Fruit fly (Drosophila melanogaster) whole organism, wandering third instar larva: ENCODE data around the gene ara.
A peak's percentile ranks its signal among the peaks of the same experiment; 100 is the strongest.

ENCODE experiments used
- Abd-B ChIP-seq: fragments of >200 bp; optimal IDR thresholded peaks from 2 replicates; lab custom pipeline; 2017; ENCODE audit warnings: missing biosample characterization, missing genetic modification characterization
- CG32264 ChIP-seq: fragments of 200-800 bp; sonication (Bioruptor generic); optimal IDR thresholded peaks from 2 replicates; lab custom pipeline; 2016; ENCODE audit warnings: missing biosample characterization, missing genetic modification characterization
- CG9705 ChIP-seq: fragments of 200-800 bp; sonication (Bioruptor generic); optimal IDR thresholded peaks from 2 replicates; lab custom pipeline; 2018; ENCODE audit warnings: missing biosample characterization, mild to moderate bottlenecking, missing genetic modification characterization
- CrebA ChIP-seq: fragments of 200-800 bp; sonication (Bioruptor generic); optimal IDR thresholded peaks from 2 replicates; lab custom pipeline; 2016; ENCODE audit warnings: missing biosample characterization, mild to moderate bottlenecking, missing genetic modification characterization, borderline replicate concordance
- Dfd ChIP-seq: fragments of >200 bp; optimal IDR thresholded peaks from 2 replicates; lab custom pipeline; 2017; ENCODE audit warnings: missing biosample characterization, missing genetic modification characterization
- Dif ChIP-seq: fragments of 200-275, 200-300 bp; sonication (Bioruptor generic); optimal IDR thresholded peaks from 2 replicates; lab custom pipeline; 2018; ENCODE audit warnings: missing biosample characterization, missing genetic modification characterization; ENCODE audit not compliant: partially characterized antibody
- GATAd ChIP-seq: sonication (Bioruptor generic); optimal IDR thresholded peaks from 2 replicates; lab custom pipeline; 2016; ENCODE audit warnings: missing biosample characterization, missing genetic modification characterization
- HLH106 ChIP-seq: fragments of 200-800 bp; optimal IDR thresholded peaks from 3 replicates; lab custom pipeline; 2019; ENCODE audit warnings: missing biosample characterization, mild to moderate bottlenecking, missing genetic modification characterization, moderate library complexity
- Hnf4 ChIP-seq: fragments of 200-800 bp; sonication (Bioruptor generic); optimal IDR thresholded peaks from 2 replicates; lab custom pipeline; 2016; ENCODE audit warnings: missing biosample characterization, mild to moderate bottlenecking, missing genetic modification characterization
- Hr78 ChIP-seq: fragments of >200 bp; optimal IDR thresholded peaks from 2 replicates; lab custom pipeline; 2017; ENCODE audit warnings: missing biosample characterization, missing genetic modification characterization
- Hr83 ChIP-seq: fragments of 200-300 bp; sonication (Bioruptor generic); optimal IDR thresholded peaks from 2 replicates; lab custom pipeline; 2016; ENCODE audit warnings: missing biosample characterization, mild to moderate bottlenecking, missing genetic modification characterization, moderate library complexity; ENCODE audit not compliant: poor library complexity, severe bottlenecking
- Jra ChIP-seq: sonication (Bioruptor generic); optimal IDR thresholded peaks from 2 replicates; lab custom pipeline; 2016; ENCODE audit warnings: missing biosample characterization, missing genetic modification characterization
- Mio ChIP-seq: sonication (Bioruptor generic); optimal IDR thresholded peaks from 2 replicates; lab custom pipeline; 2016; ENCODE audit warnings: missing biosample characterization, missing genetic modification characterization
- Myc ChIP-seq: fragments of >200 bp; optimal IDR thresholded peaks from 2 replicates; lab custom pipeline; 2017
- N ChIP-seq: fragments of >200 bp; optimal IDR thresholded peaks from 2 replicates; lab custom pipeline; 2018; ENCODE audit warnings: missing biosample characterization, missing external identifiers, missing genetic modification characterization
- OdsH ChIP-seq: fragments of 200-800 bp; sonication (Bioruptor generic); optimal IDR thresholded peaks from 2 replicates; lab custom pipeline; 2016; ENCODE audit warnings: missing biosample characterization, mild to moderate bottlenecking, missing genetic modification characterization
- Rel ChIP-seq, 2 experiments: fragments of 200-800 bp; sonication (Bioruptor generic) in 1 of 2; optimal IDR thresholded peaks; 2 replicates in 1 of 2; 3 replicates in 1 of 2; lab custom pipeline; 2016 to 2019; ENCODE audit warnings: mild to moderate bottlenecking in 2 of 2, missing biosample characterization in 2 of 2, missing genetic modification characterization in 2 of 2, moderate library complexity in 1 of 2
- Sp1 ChIP-seq: fragments of 200-800 bp; sonication (Bioruptor generic); optimal IDR thresholded peaks from 3 replicates; lab custom pipeline; 2019; ENCODE audit warnings: missing biosample characterization, mild to moderate bottlenecking, missing genetic modification characterization, moderate library complexity
- Vsx2 ChIP-seq: fragments of 200-300, 225-300 bp; sonication (Bioruptor generic); optimal IDR thresholded peaks from 2 replicates; lab custom pipeline; 2018; ENCODE audit warnings: missing biosample characterization, missing genetic modification characterization; ENCODE audit not compliant: partially characterized antibody
- br ChIP-seq: fragments of 200-800 bp; sonication (Bioruptor generic); optimal IDR thresholded peaks from 2 replicates; lab custom pipeline; 2016; ENCODE audit warnings: missing biosample characterization, missing genetic modification characterization
- brk ChIP-seq: fragments of 200-800 bp; sonication (Bioruptor generic); optimal IDR thresholded peaks from 2 replicates; lab custom pipeline; 2016; ENCODE audit warnings: missing biosample characterization, mild to moderate bottlenecking, missing genetic modification characterization
- dl ChIP-seq, 2 experiments: fragments of 175-275, 200-275 bp in 1 of 2; fragments of 200-275 bp in 1 of 2; sonication (Bioruptor generic); optimal IDR thresholded peaks; lab custom pipeline; 2018; ENCODE audit warnings: mild to moderate bottlenecking in 2 of 2, missing biosample characterization in 2 of 2, missing genetic modification characterization in 2 of 2, moderate library complexity in 2 of 2; ENCODE audit not compliant: partially characterized antibody in 2 of 2, insufficient read depth in 1 of 2
- dmrt93B ChIP-seq: fragments of 200-800 bp; sonication (Bioruptor generic); optimal IDR thresholded peaks from 2 replicates; lab custom pipeline; 2018; ENCODE audit warnings: missing biosample characterization, mild to moderate bottlenecking, missing genetic modification characterization
- dsf ChIP-seq: sonication (Bioruptor generic); optimal IDR thresholded peaks from 2 replicates; lab custom pipeline; 2016; ENCODE audit warnings: missing biosample characterization, missing genetic modification characterization, borderline replicate concordance
- ey ChIP-seq: fragments of 200-800 bp; sonication (Bioruptor generic); optimal IDR thresholded peaks from 2 replicates; lab custom pipeline; 2016; ENCODE audit warnings: missing biosample characterization, missing genetic modification characterization
- foxo ChIP-seq, 2 experiments: fragments of 200-800 bp; sonication (Bioruptor generic); optimal IDR thresholded peaks; 2 replicates in 1 of 2; 3 replicates in 1 of 2; lab custom pipeline; 2016 to 2017; ENCODE audit warnings: missing biosample characterization in 2 of 2, missing genetic modification characterization in 2 of 2
- fru ChIP-seq: fragments of 200-800 bp; sonication (Bioruptor generic); optimal IDR thresholded peaks from 3 replicates; lab custom pipeline; 2016; ENCODE audit warnings: missing biosample characterization, mild to moderate bottlenecking, missing genetic modification characterization
- h ChIP-seq: fragments of 200-800 bp; sonication (Bioruptor generic); optimal IDR thresholded peaks from 3 replicates; lab custom pipeline; 2016; ENCODE audit warnings: missing biosample characterization, mild to moderate bottlenecking, missing genetic modification characterization
- jim ChIP-seq: fragments of 175-275, 200-325 bp; sonication (Bioruptor generic); optimal IDR thresholded peaks from 2 replicates; lab custom pipeline; 2016; ENCODE audit warnings: missing biosample characterization, mild to moderate bottlenecking, missing genetic modification characterization
- lola ChIP-seq: fragments of >200 bp; optimal IDR thresholded peaks from 2 replicates; lab custom pipeline; 2017; ENCODE audit warnings: missing biosample characterization, missing genetic modification characterization
- pan ChIP-seq: fragments of >200 bp; optimal IDR thresholded peaks from 2 replicates; lab custom pipeline; 2017
- psq ChIP-seq: fragments of 200-800 bp; sonication (Bioruptor generic); optimal IDR thresholded peaks from 3 replicates; lab custom pipeline; 2017; ENCODE audit warnings: missing biosample characterization, mild to moderate bottlenecking, missing genetic modification characterization, moderate library complexity
- rgr ChIP-seq: fragments of 200-800 bp; sonication (Bioruptor generic); optimal IDR thresholded peaks from 3 replicates; lab custom pipeline; 2016; ENCODE audit warnings: missing biosample characterization, mild to moderate bottlenecking, missing genetic modification characterization
- sage ChIP-seq: fragments of 200-800 bp; sonication (Bioruptor generic); optimal IDR thresholded peaks from 2 replicates; lab custom pipeline; 2016; ENCODE audit warnings: missing biosample characterization, mild to moderate bottlenecking, missing genetic modification characterization
- sv ChIP-seq: fragments of 200-800 bp; sonication (Bioruptor generic); optimal IDR thresholded peaks from 3 replicates; lab custom pipeline; 2016; ENCODE audit warnings: missing biosample characterization, missing genetic modification characterization
- tai ChIP-seq: sonication (Bioruptor generic); optimal IDR thresholded peaks from 2 replicates; lab custom pipeline; 2016; ENCODE audit warnings: missing biosample characterization, missing genetic modification characterization
- usp ChIP-seq: fragments of >200 bp; optimal IDR thresholded peaks from 2 replicates; lab custom pipeline; 2017; ENCODE audit warnings: missing biosample characterization, missing genetic modification characterization
- woc ChIP-seq: sonication (Bioruptor generic); optimal IDR thresholded peaks from 2 replicates; lab custom pipeline; 2016; ENCODE audit warnings: missing biosample characterization, mild to moderate bottlenecking, missing genetic modification characterization

ara gene

DNA sequence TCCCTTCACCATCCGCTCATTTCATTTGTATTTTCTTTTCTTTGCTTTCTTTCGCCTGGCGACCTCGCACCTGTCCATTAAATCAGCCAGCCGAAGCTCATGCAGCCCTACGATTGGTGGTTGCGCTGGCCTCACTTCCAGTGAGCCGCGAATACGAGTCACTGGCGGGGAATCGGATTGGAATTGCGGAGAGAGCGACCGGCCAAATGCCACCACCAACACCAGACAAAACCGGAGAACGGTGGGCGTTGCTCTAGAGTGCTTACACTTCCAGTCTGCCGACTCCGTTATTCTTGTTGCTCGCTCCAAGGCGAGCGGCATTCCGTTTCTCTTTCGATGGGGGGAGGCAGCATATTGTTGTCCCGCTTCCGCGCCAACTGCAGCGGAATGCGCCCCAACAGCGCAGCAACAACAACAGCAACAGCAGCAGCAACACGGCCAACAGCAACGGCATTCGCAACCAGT is at the start of gene ara:
ara (plus strand) TSS at position 461 of the 465 bp plus-strand sequence.
- peak in 1 of 2 experiments; percentile 7 for TF ChIP-seq dl (GFP tag; optimal IDR thresholded peaks at IDR 0.05; lab: Kevin White, UChicago; ENCODE audit: insufficient read depth in 1 of 2, partially characterized antibody in 2 of 2)
- TF ChIP-seq Dif (GFP tag; lab: Kevin White, UChicago) = peak; percentile 39
- no peak for TF ChIP-seq foxo (GFP tag; optimal IDR thresholded peaks at IDR 0.05; lab: Kevin White, UChicago)
- peak; percentile 61 for TF ChIP-seq Vsx2

DNA sequence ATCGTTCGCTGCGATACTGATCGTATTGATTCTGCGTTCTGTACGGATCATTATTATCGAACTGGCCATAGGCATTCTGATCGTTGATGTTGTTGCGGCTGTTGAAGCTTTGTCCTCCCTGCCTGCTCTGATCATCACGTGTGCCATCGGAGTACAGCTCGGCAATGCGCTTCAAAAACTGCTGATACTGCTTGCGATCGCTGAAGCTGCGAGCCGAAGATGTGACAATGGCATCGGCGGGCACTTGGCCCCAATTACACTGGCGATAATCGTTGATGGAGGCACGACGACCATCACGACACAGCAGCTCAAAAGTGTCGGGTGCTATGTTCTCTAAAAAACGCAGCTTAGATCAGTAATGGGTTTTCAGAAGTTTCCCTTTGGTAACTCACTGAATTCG is 48.3 kb upstream of the ara start:
- no peak for TF ChIP-seq dmrt93B (GFP tag; lab: Kevin White, UChicago)
- no peak for TF ChIP-seq Dfd (GFP tag; lab: Kevin White, UChicago)
- TF ChIP-seq GATAd (GFP tag; lab: Kevin White, UChicago) = no peak
- TF ChIP-seq br (GFP tag; lab: Kevin White, UChicago) = no peak
- TF ChIP-seq psq (GFP tag; lab: Kevin White, UChicago) = no peak
- no peak for TF ChIP-seq lola (GFP tag; lab: Kevin White, UChicago)
- TF ChIP-seq N = no peak
- TF ChIP-seq rgr (GFP tag; lab: Kevin White, UChicago) = no peak
- TF ChIP-seq sv (GFP tag; lab: Kevin White, UChicago) = no peak
- TF ChIP-seq HLH106 (tag; lab: Kevin White, UChicago) = no peak
- no peak for TF ChIP-seq OdsH
- TF ChIP-seq Jra = no peak
- no peak for TF ChIP-seq CrebA (GFP tag; lab: Kevin White, UChicago)
- TF ChIP-seq Hr83 (GFP tag; lab: Kevin White, UChicago) = no peak
- TF ChIP-seq Dif (GFP tag; lab: Kevin White, UChicago) = no peak
- no peak for TF ChIP-seq dsf (GFP tag; lab: Kevin White, UChicago)
- no peak for TF ChIP-seq tai (GFP tag; lab: Kevin White, UChicago)
- no peak for TF ChIP-seq dl (GFP tag; optimal IDR thresholded peaks at IDR 0.05; lab: Kevin White, UChicago; ENCODE audit: insufficient read depth in 1 of 2, partially characterized antibody in 2 of 2)
- TF ChIP-seq Hnf4 = no peak

DNA sequence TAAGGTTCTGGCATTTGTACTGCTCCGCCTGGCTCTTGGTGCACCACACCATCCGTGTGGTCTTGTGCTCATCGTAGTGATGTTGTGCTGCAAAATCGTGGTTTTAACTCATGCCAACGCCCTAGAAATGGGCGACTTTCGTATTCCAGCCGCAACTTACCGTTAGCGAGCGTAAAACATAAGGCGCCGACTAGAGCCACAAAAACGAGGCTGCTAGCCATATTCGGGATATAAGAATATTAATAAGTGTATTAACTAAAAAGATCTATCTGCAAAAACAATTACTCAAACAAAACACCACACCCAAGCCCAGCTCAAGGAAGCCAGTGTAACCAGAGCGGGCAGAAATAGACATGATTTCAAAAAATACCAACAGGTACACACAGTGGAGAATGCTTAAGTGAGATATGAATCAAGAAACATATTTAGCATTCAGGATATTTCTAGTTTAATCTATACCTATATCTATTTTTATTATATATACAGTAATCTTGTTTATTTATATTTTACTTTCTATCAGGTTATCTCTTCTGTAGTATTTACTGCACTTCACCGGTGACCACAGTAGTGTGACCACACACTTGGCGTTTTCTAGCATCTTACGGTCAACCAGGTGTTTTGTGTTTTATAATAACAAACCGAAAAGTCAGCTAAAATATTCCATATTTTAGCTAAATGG is 46.9 kb upstream of the ara start, which contains the start of the genes Tsf2 and CG34242:
Tsf2 (minus strand) TSS at position 333 of the 679 bp plus-strand sequence.
CG34242 (plus strand) TSS at position 605 of the 679 bp plus-strand sequence.
- TF ChIP-seq GATAd (GFP tag; lab: Kevin White, UChicago) (no peak), CG9705 (GFP tag; lab: Kevin White, UChicago) (peak; percentile 28), foxo (GFP tag; optimal IDR thresholded peaks at IDR 0.05; lab: Kevin White, UChicago) (peak in 1 of 2 experiments; percentile 75), rgr (GFP tag; lab: Kevin White, UChicago) (peak; percentile 23), Hr78 (GFP tag; lab: Kevin White, UChicago) (no peak), psq (GFP tag; lab: Kevin White, UChicago) (no peak), HLH106 (tag; lab: Kevin White, UChicago) (peak; percentile 94), lola (GFP tag; lab: Kevin White, UChicago) (no peak), pan (lab: Kevin White, UChicago) (no peak), Myc (lab: Kevin White, UChicago) (peak; percentile 39), sage (peak; percentile 56), jim (no peak), Dfd (GFP tag; lab: Kevin White, UChicago) (no peak), Jra (no peak), br (GFP tag; lab: Kevin White, UChicago) (no peak), dl (GFP tag; optimal IDR thresholded peaks at IDR 0.05; lab: Kevin White, UChicago; ENCODE audit: insufficient read depth in 1 of 2, partially characterized antibody in 2 of 2) (no peak), h (GFP tag; lab: Kevin White, UChicago) (no peak), Vsx2 (no peak), CrebA (GFP tag; lab: Kevin White, UChicago) (no peak), usp (GFP tag; lab: Kevin White, UChicago) (no peak), woc (GFP tag; lab: Kevin White, UChicago) (peak; percentile 46), dsf (GFP tag; lab: Kevin White, UChicago) (no peak), fru (GFP tag; lab: Kevin White, UChicago) (peak; percentile 63), sv (GFP tag; lab: Kevin White, UChicago) (peak; percentile 16), Dif (GFP tag; lab: Kevin White, UChicago) (no peak), CG32264 (GFP tag; lab: Kevin White, UChicago) (no peak), ey (GFP tag; lab: Kevin White, UChicago) (no peak), OdsH (no peak), Hr83 (GFP tag; lab: Kevin White, UChicago) (no peak), Hnf4 (no peak), Sp1 (peak; percentile 4), dmrt93B (GFP tag; lab: Kevin White, UChicago) (peak; percentile 81), Abd-B (GFP tag; lab: Kevin White, UChicago) (no peak), Rel (GFP tag; optimal IDR thresholded peaks at IDR 0.05; lab: Kevin White, UChicago) (no peak), Rel (tag; optimal IDR thresholded peaks at IDR 0.05; lab: Kevin White, UChicago) (peak; percentile 80), Mio (GFP tag; lab: Kevin White, UChicago) (no peak), brk (GFP tag; lab: Kevin White, UChicago) (no peak), tai (GFP tag; lab: Kevin White, UChicago) (no peak), N (no peak)
